Worm (Caenorhabditis elegans): ENCODE measurements around the gene srh-131.

DNA sequence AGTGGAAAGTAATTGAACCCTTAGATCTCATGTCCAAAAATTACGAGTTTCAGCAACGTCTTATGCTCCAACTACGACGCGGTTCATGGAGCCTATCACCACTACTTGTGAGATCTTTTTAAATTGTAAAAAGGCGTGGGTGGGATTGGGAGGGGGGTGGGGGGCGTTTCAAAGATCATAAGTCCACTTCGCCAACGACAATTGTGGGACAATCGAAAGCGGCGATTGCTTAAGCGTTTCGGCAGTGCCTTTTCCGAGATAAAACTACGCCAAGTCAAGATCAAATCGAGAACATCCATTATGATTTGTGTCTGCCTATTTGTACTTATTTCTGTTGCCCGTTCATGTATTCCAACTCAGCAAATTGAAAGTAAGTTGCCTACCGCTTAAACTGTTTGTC is 49.1 kb upstream of the srh-131 start, which contains the start of gene clec-239:
- no peak for TF ChIP-seq dao-5 (tag; optimal IDR thresholded peaks at IDR 0.05)
- TF ChIP-seq W03F9.2 (tag; optimal IDR thresholded peaks at IDR 0.05): no peak

Data from whole organism, L4/young adult.